Worm (Caenorhabditis elegans) whole organism, L2 larva: ENCODE results near the gene K12H6.9.
A peak's percentile ranks its signal among the peaks of the same experiment; 100 is the strongest.

Experiments used
- F13H6.1 ChIP-seq: sonication (generic microtip); optimal IDR thresholded peaks from 2 replicates; lab custom pipeline; 2016; ENCODE audit warnings: missing genetic modification characterization, missing compliant biosample characterization
- R02D3.7 ChIP-seq: fragments of 150-350 bp; optimal IDR thresholded peaks from 2 replicates; lab custom pipeline; 2014; ENCODE audit warnings: missing biosample characterization, missing genetic modification characterization
- Y55F3AM.14 ChIP-seq: fragments of 200-800 bp; sonication (Bioruptor generic); optimal IDR thresholded peaks from 2 replicates; lab custom pipeline; 2018; ENCODE audit warnings: mild to moderate bottlenecking, missing genetic modification characterization, missing compliant biosample characterization
- ZK546.5 ChIP-seq: sonication (generic microtip); optimal IDR thresholded peaks from 2 replicates; lab custom pipeline; 2017; ENCODE audit warnings: missing biosample characterization, missing genetic modification characterization
- alr-1 ChIP-seq: fragments of 150-350 bp; optimal IDR thresholded peaks from 2 replicates; lab custom pipeline; 2014; ENCODE audit warnings: missing biosample characterization, missing genetic modification characterization
- aly-2 ChIP-seq: fragments of 150-350 bp; optimal IDR thresholded peaks from 2 replicates; lab custom pipeline; 2014; ENCODE audit warnings: missing biosample characterization, missing genetic modification characterization
- ama-1 ChIP-seq: fragments of 150-350 bp; optimal IDR thresholded peaks from 2 replicates; lab custom pipeline; 2018; ENCODE audit warnings: inconsistent platforms
- blmp-1 ChIP-seq: sonication (generic microtip); optimal IDR thresholded peaks from 2 replicates; lab custom pipeline; 2017; ENCODE audit warnings: missing genetic modification characterization, mild to moderate bottlenecking, missing compliant biosample characterization, antibody characterized with exemption, moderate library complexity; ENCODE audit not compliant: insufficient read depth
- ceh-16 ChIP-seq: fragments of 150-350 bp; optimal IDR thresholded peaks from 2 replicates; lab custom pipeline; 2014; ENCODE audit warnings: missing biosample characterization, missing genetic modification characterization
- crh-2 ChIP-seq: sonication (generic microtip); optimal IDR thresholded peaks from 2 replicates; lab custom pipeline; 2017; ENCODE audit warnings: missing biosample characterization, missing genetic modification characterization
- dmd-4 ChIP-seq: sonication (generic microtip); optimal IDR thresholded peaks from 2 replicates; lab custom pipeline; 2017; ENCODE audit warnings: missing biosample characterization, missing genetic modification characterization
- egl-27 ChIP-seq: sonication (generic microtip); optimal IDR thresholded peaks from 3 replicates; lab custom pipeline; 2017; ENCODE audit warnings: missing biosample characterization, missing genetic modification reagents, missing genetic modification characterization
- elt-3 ChIP-seq: sonication (generic microtip); optimal IDR thresholded peaks from 2 replicates; lab custom pipeline; 2017; ENCODE audit warnings: missing biosample characterization, missing genetic modification characterization
- lin-13 ChIP-seq: fragments of 150-350 bp; optimal IDR thresholded peaks from 2 replicates; lab custom pipeline; 2014; ENCODE audit warnings: missing biosample characterization, missing genetic modification reagents, missing genetic modification characterization
- lin-39 ChIP-seq: fragments of 150-350 bp; optimal IDR thresholded peaks from 2 replicates; lab custom pipeline; 2014; ENCODE audit warnings: missing biosample characterization, missing genetic modification reagents, missing genetic modification characterization
- lsy-2 ChIP-seq, 2 experiments: fragments of 150-350 bp in 1 of 2; sonication (generic microtip) in 1 of 2; optimal IDR thresholded peaks; 2 replicates each; lab custom pipeline; 2014 to 2017; ENCODE audit warnings: missing biosample characterization in 2 of 2, missing genetic modification characterization in 2 of 2
- mab-5 ChIP-seq: fragments of 150-350 bp; optimal IDR thresholded peaks from 2 replicates; lab custom pipeline; 2014; ENCODE audit warnings: missing biosample characterization, missing genetic modification characterization
- mbf-1 ChIP-seq: sonication (generic microtip); optimal IDR thresholded peaks from 2 replicates; lab custom pipeline; 2017; ENCODE audit warnings: missing biosample characterization, missing genetic modification characterization
- nhr-10 ChIP-seq: sonication (generic microtip); optimal IDR thresholded peaks from 2 replicates; lab custom pipeline; 2017; ENCODE audit warnings: missing biosample characterization, missing genetic modification characterization
- nhr-11 ChIP-seq: fragments of 150-350 bp; optimal IDR thresholded peaks from 2 replicates; lab custom pipeline; 2014; ENCODE audit warnings: missing biosample characterization, missing genetic modification characterization
- nhr-12 ChIP-seq: fragments of 150-350 bp; optimal IDR thresholded peaks from 2 replicates; lab custom pipeline; 2014; ENCODE audit warnings: missing biosample characterization, missing genetic modification characterization
- nhr-129 ChIP-seq: fragments of 150-350 bp; optimal IDR thresholded peaks from 2 replicates; lab custom pipeline; 2014; ENCODE audit warnings: missing biosample characterization, missing genetic modification characterization
- nhr-21 ChIP-seq: fragments of 150-350 bp; optimal IDR thresholded peaks from 2 replicates; lab custom pipeline; 2014; ENCODE audit warnings: missing biosample characterization, missing genetic modification characterization
- nhr-237 ChIP-seq: fragments of 150-350 bp; optimal IDR thresholded peaks from 2 replicates; lab custom pipeline; 2014; ENCODE audit warnings: missing biosample characterization, missing genetic modification characterization
- nhr-25 ChIP-seq: fragments of 150-350 bp; sonication (generic microtip); optimal IDR thresholded peaks from 3 replicates; lab custom pipeline; 2014; ENCODE audit warnings: missing biosample characterization, missing genetic modification characterization
- nhr-77 ChIP-seq: fragments of 150-350 bp; optimal IDR thresholded peaks from 2 replicates; lab custom pipeline; 2014; ENCODE audit warnings: missing biosample characterization, missing genetic modification characterization
- peb-1 ChIP-seq: fragments of 150-350 bp; optimal IDR thresholded peaks from 2 replicates; lab custom pipeline; 2014; ENCODE audit warnings: missing biosample characterization, missing genetic modification characterization
- sem-4 ChIP-seq: fragments of 150-350 bp; optimal IDR thresholded peaks from 2 replicates; lab custom pipeline; 2014; ENCODE audit warnings: missing biosample characterization, missing genetic modification reagents, missing genetic modification characterization
- skn-1 ChIP-seq: sonication (generic microtip); optimal IDR thresholded peaks from 2 replicates; lab custom pipeline; 2017; ENCODE audit warnings: missing biosample characterization, missing genetic modification characterization
- sma-9 ChIP-seq, 2 experiments: fragments of 150-350 bp in 1 of 2; sonication (generic microtip) in 1 of 2; optimal IDR thresholded peaks; 2 replicates each; lab custom pipeline; 2014 to 2016; ENCODE audit warnings: missing genetic modification characterization in 2 of 2, mild to moderate bottlenecking in 1 of 2, missing biosample characterization in 1 of 2, missing compliant biosample characterization in 1 of 2, missing genetic modification reagents in 1 of 2, moderate library complexity in 1 of 2
- snpc-4 ChIP-seq: fragments of 150-350 bp; optimal IDR thresholded peaks from 2 replicates; lab custom pipeline; 2014; ENCODE audit warnings: missing biosample characterization, missing genetic modification characterization
- unc-39 ChIP-seq: fragments of 150-350 bp; optimal IDR thresholded peaks from 2 replicates; lab custom pipeline; 2014; ENCODE audit warnings: missing biosample characterization, missing genetic modification characterization
- unc-55 ChIP-seq: fragments of 150-350 bp; sonication (generic microtip); optimal IDR thresholded peaks from 3 replicates; lab custom pipeline; 2014; ENCODE audit warnings: missing biosample characterization, missing genetic modification reagents, missing genetic modification characterization
- zag-1 ChIP-seq: fragments of 150-350 bp; optimal IDR thresholded peaks from 2 replicates; lab custom pipeline; 2014; ENCODE audit warnings: missing biosample characterization, missing genetic modification characterization
- ztf-1 ChIP-seq: fragments of 200-800 bp; sonication (Bioruptor generic); conservative IDR thresholded peaks from 2 replicates; pipeline ENCODE4 v1.3.6; 2022; ENCODE audit warnings: missing genetic modification characterization, missing compliant biosample characterization
- ztf-11 ChIP-seq: sonication (generic microtip); optimal IDR thresholded peaks from 2 replicates; lab custom pipeline; 2017; ENCODE audit warnings: missing biosample characterization, missing genetic modification characterization
- ztf-4 ChIP-seq: fragments of 150-350 bp; optimal IDR thresholded peaks from 2 replicates; lab custom pipeline; 2014; ENCODE audit warnings: missing biosample characterization, missing genetic modification characterization

K12H6.9 gene

DNA sequence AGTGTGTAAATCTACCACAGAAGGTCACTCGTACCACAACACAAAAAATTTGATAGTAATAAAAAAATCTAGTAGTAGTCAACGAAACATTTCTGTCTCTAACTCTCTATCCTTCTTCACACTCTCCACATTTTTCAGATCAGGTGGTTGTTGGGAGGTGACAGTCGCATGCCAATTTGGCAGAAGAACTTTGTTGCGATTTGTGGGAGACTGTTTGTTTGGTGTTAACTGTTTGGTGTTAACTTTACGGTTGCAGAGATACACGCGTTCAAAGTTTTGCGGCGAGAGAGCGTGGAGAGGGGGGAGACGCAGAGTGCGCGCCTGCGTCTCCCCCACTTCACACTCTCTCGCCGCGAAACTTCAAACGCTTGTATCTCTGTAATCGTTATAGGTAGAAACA, 19.3 kb upstream of the K12H6.9 start:
- TF ChIP-seq nhr-25 (tag; lab: Kevin White, UChicago), result peak; percentile 56
- peak; percentile 21 for TF ChIP-seq nhr-129 (tag; lab: Kevin White, UChicago)
- TF ChIP-seq ama-1 (lab: Kevin White, UChicago), result no peak

DNA sequence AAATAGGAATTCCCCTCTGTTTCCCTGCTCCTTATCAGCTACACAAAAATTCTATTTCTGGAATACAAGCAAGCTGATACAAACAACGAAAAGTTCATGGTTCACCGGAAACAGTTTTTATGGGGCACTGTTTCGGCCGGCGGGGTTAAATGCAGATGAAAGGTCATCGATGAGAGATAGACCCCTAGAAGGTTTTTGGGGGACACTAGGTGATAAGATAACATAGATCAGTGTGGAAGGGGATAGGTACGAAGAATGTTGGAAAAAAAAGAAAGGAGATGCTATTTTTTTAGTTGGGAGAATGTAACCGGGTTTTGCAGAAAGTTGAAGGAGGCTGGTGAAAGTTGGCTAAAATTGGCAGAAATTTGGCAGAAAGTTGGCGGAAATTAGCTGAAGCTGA, 18.6 kb upstream of the K12H6.9 start:
- no peak for TF ChIP-seq nhr-10
- TF ChIP-seq blmp-1 (tag; lab: Kevin White, UChicago), result no peak
- TF ChIP-seq nhr-11 (tag; lab: Kevin White, UChicago), result no peak
- TF ChIP-seq ztf-1 (GFP tag; lab: Robert Waterston, UW), result no peak
- TF ChIP-seq ztf-4 (tag; lab: Kevin White, UChicago), result no peak
- TF ChIP-seq nhr-237 (tag; lab: Kevin White, UChicago), result no peak
- no peak for TF ChIP-seq alr-1 (tag; lab: Kevin White, UChicago)
- TF ChIP-seq ceh-16 (tag; lab: Kevin White, UChicago), result no peak
- TF ChIP-seq peb-1 (tag; lab: Kevin White, UChicago), result no peak
- TF ChIP-seq nhr-77 (tag; lab: Kevin White, UChicago), result no peak
- TF ChIP-seq ZK546.5, result no peak

DNA sequence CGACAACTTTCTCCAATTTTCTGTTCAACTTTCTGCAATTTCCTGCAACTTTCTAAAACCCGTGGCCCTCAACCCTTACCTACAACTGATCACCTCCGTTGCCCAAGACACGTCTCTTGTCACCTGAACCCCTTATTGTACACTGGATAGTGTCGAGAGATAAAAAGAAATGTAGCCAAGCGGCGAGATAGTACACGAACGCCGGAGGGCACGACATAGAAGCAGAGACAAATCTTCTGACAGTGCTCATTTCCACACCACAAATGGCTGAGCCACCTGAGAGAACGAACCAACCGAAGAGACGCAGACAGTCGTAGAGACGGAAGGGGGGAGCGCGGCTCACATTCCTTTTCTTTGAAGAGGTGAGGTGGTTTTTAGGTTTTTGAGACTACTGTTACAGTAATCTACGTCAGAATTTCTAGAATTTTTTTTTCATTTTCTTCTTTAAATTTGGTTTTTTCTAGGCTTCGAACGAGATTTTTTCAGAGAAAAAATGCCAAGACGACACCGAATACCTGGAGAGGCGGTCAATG, 16.5 kb upstream of the K12H6.9 start, which contains the start of gene K12H6.12:
Gene K12H6.12, plus strand, starts transcription at position 483 of the 533 bp plus-strand sequence.
- TF ChIP-seq lsy-2 (tag; optimal IDR thresholded peaks at IDR 0.05; lab: Kevin White, UChicago) (no peak), egl-27 (no peak), skn-1 (tag; lab: Kevin White, UChicago) (no peak), F13H6.1 (tag; lab: Kevin White, UChicago) (peak; percentile 0), nhr-11 (tag; lab: Kevin White, UChicago) (no peak), sem-4 (tag; lab: Kevin White, UChicago) (no peak)

DNA sequence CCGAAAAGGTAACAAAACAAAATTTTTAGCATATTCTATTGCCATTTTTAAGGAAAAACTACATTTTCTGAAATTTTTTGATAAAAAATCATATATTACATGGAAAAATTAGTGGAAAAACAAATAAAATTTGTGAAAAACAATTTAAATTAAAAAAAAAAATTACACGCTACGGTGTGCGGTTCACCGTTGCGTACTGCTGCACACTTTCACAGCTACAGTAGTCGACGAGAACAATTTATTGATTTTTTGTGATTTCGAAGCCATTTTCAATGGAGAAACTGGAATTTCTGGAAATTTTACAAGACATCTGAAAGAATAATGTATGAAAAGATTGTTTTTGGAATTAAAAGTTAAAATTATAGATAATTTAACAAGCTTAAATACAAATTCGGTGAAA, 9.2 kb upstream of the K12H6.9 start:
- TF ChIP-seq mbf-1 (tag; lab: Kevin White, UChicago), result no peak
- TF ChIP-seq Y55F3AM.14, result no peak
- no peak for TF ChIP-seq aly-2
- no peak for TF ChIP-seq nhr-11 (tag; lab: Kevin White, UChicago)
- TF ChIP-seq ZK546.5, result no peak
- TF ChIP-seq ztf-11 (tag; lab: Kevin White, UChicago), result no peak
- no peak for TF ChIP-seq nhr-12 (tag; lab: Kevin White, UChicago)
- no peak for TF ChIP-seq skn-1 (tag; lab: Kevin White, UChicago)
- TF ChIP-seq zag-1 (tag; lab: Kevin White, UChicago), result no peak
- no peak for TF ChIP-seq F13H6.1 (tag; lab: Kevin White, UChicago)
- no peak for TF ChIP-seq lin-13
- no peak for TF ChIP-seq unc-39 (tag; lab: Kevin White, UChicago)
- TF ChIP-seq ztf-1 (GFP tag; lab: Robert Waterston, UW), result no peak
- no peak for TF ChIP-seq nhr-237 (tag; lab: Kevin White, UChicago)
- no peak for TF ChIP-seq alr-1 (tag; lab: Kevin White, UChicago)

ce11 chrII:2815444-2815843, 8.8 kb upstream of the K12H6.9 start, which contains the start of gene K12H6.2:
K12H6.2 (minus strand) TSS chrII:2815544.
- TF ChIP-seq nhr-11 (tag; lab: Kevin White, UChicago) (no peak), sem-4 (tag; lab: Kevin White, UChicago) (no peak), snpc-4 (tag; lab: Kevin White, UChicago) (no peak)

DNA sequence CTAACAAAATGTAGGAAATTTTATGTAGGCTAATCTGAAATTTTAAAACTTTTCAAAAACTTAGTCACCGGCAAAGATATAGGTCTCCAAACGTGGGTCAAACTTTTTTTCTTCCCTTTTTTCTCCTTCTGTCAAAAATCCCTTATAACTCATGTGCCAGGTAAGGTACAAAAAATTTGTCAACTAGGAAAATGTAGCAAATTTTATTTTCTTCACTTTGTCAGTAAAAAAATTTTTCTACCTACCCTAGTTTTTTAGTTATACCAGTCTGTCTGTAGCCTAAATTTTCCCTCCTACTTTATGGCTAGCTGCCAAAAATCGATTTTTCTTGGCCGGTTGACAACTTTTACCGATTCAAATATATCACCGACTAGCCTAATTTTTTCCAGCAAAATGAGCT, 7.5 kb upstream of the K12H6.9 start, which contains the start of gene set-13:
Gene set-13, plus strand, starts transcription at position 301 of the 400 bp plus-strand sequence.
- TF ChIP-seq lin-39 (tag; lab: Kevin White, UChicago), result no peak
- no peak for TF ChIP-seq dmd-4 (tag; lab: Kevin White, UChicago)
- no peak for TF ChIP-seq sem-4 (tag; lab: Kevin White, UChicago)

DNA sequence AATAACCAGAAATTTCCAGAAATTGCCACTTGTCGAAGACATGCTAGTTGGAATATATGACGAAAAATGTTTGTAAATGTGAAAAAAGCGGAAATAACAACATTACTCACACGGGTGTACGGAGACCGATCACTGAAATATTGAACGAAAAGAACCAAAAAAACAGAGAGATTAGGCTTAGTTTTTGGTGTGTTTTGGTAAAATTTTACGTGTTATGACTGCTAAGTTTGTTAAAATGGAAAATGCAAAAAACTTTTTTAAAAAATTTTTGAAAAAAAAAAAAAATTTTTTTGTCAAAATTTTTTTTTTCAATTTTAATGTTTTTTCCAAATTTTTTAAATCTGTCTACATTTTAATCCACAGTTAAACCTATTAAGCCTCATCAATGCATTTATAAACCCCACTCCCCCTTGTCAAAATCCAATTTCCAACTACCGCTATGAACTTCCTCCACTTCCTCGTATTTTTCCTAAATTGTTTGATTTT, 1.7 kb upstream of the K12H6.9 start, which contains the start of the genes fut-4 and K12H6.10:
Gene fut-4, minus strand, starts transcription at position 101 of the 486 bp plus-strand sequence.
Gene K12H6.10, plus strand, starts transcription at position 436 of the 486 bp plus-strand sequence.
- TF ChIP-seq elt-3 (tag; lab: Kevin White, UChicago), result no peak
- TF ChIP-seq nhr-237 (tag; lab: Kevin White, UChicago), result no peak
- TF ChIP-seq sma-9 (GFP tag; optimal IDR thresholded peaks at IDR 0.05; lab: Kevin White, UChicago), result no peak
- TF ChIP-seq sma-9 (tag; optimal IDR thresholded peaks at IDR 0.05; lab: Kevin White, UChicago), result no peak
- no peak for TF ChIP-seq mab-5 (tag; lab: Kevin White, UChicago)
- no peak for TF ChIP-seq R02D3.7
- TF ChIP-seq ztf-11 (tag; lab: Kevin White, UChicago), result no peak
- TF ChIP-seq ama-1 (lab: Kevin White, UChicago), result no peak
- TF ChIP-seq nhr-12 (tag; lab: Kevin White, UChicago), result no peak
- no peak for TF ChIP-seq peb-1 (tag; lab: Kevin White, UChicago)
- TF ChIP-seq crh-2 (tag; lab: Kevin White, UChicago), result no peak
- no peak for TF ChIP-seq ZK546.5
- TF ChIP-seq ceh-16 (tag; lab: Kevin White, UChicago), result no peak
- no peak for TF ChIP-seq aly-2
- TF ChIP-seq zag-1 (tag; lab: Kevin White, UChicago), result no peak
- TF ChIP-seq unc-39 (tag; lab: Kevin White, UChicago), result no peak
- TF ChIP-seq unc-55 (GFP tag; lab: Kevin White, UChicago), result no peak
- no peak for TF ChIP-seq Y55F3AM.14
- TF ChIP-seq lin-39 (tag; lab: Kevin White, UChicago), result no peak
- no peak for TF ChIP-seq nhr-21 (tag; lab: Kevin White, UChicago)
